Worm (Caenorhabditis elegans) whole organism, L1 larva: ENCODE results near the gene prde-1.
A peak's percentile ranks its signal among the peaks of the same experiment; 100 is the strongest.

Experiments used
- aha-1 ChIP-seq: fragments of 150-350 bp; optimal IDR thresholded peaks from 2 replicates; lab custom pipeline; 2014; ENCODE audit warnings: missing biosample characterization, missing genetic modification characterization
- ama-1 ChIP-seq: fragments of 150-350 bp; optimal IDR thresholded peaks from 2 replicates; lab custom pipeline; 2014
- egl-13 ChIP-seq: sonication (generic microtip); optimal IDR thresholded peaks from 2 replicates; lab custom pipeline; 2016; ENCODE audit warnings: missing genotype, missing genetic modification reagents, missing genetic modification characterization, missing compliant biosample characterization
- lin-13 ChIP-seq: fragments of 150-350 bp; optimal IDR thresholded peaks from 2 replicates; lab custom pipeline; 2014; ENCODE audit warnings: missing biosample characterization, missing genetic modification reagents, missing genetic modification characterization
- lin-35 ChIP-seq, 2 experiments: fragments of 150-350 bp; optimal IDR thresholded peaks; 2 replicates each; lab custom pipeline; 2014; ENCODE audit warnings: missing biosample characterization in 2 of 2, missing genetic modification characterization in 2 of 2, missing genetic modification reagents in 2 of 2
- nhr-28 ChIP-seq: fragments of 150-350 bp; optimal IDR thresholded peaks from 2 replicates; lab custom pipeline; 2014; ENCODE audit warnings: missing biosample characterization, missing genetic modification characterization
- pag-3 ChIP-seq: sonication (generic microtip); optimal IDR thresholded peaks from 2 replicates; lab custom pipeline; 2017; ENCODE audit warnings: missing genetic modification characterization, mild to moderate bottlenecking, missing compliant biosample characterization, antibody characterized with exemption, borderline replicate concordance; ENCODE audit not compliant: insufficient read depth
- rnt-1 ChIP-seq: sonication (generic microtip); optimal IDR thresholded peaks from 2 replicates; lab custom pipeline; 2016; ENCODE audit warnings: mild to moderate bottlenecking, missing genetic modification characterization, moderate library complexity, missing compliant biosample characterization
- tlp-1 ChIP-seq: fragments of 150-350 bp; optimal IDR thresholded peaks from 2 replicates; lab custom pipeline; 2014; ENCODE audit warnings: missing biosample characterization, missing genetic modification characterization
- unc-130 ChIP-seq: fragments of 150-350 bp; optimal IDR thresholded peaks from 2 replicates; lab custom pipeline; 2017; ENCODE audit warnings: missing biosample characterization, missing genetic modification characterization, inconsistent platforms
- zag-1 ChIP-seq: fragments of 150-350 bp; optimal IDR thresholded peaks from 2 replicates; lab custom pipeline; 2014; ENCODE audit warnings: missing biosample characterization, missing genetic modification characterization
- ztf-4 ChIP-seq: fragments of 150-350 bp; optimal IDR thresholded peaks from 2 replicates; lab custom pipeline; 2014; ENCODE audit warnings: missing biosample characterization, missing genetic modification characterization

- TF ChIP-seq nhr-28, result no peak
- TF ChIP-seq rnt-1 (tag; lab: Kevin White, UChicago), result peak; percentile 59
- no peak for TF ChIP-seq aha-1 (tag; lab: Kevin White, UChicago)
- peak; percentile 43 for TF ChIP-seq lin-13
- no peak for TF ChIP-seq egl-13 (tag; lab: Kevin White, UChicago)
- TF ChIP-seq ztf-4 (tag; lab: Kevin White, UChicago), result no peak
- no peak for TF ChIP-seq pag-3 (tag; lab: Kevin White, UChicago)
- TF ChIP-seq zag-1 (tag; lab: Kevin White, UChicago), result no peak
- no peak for TF ChIP-seq tlp-1 (tag; lab: Kevin White, UChicago)
- TF ChIP-seq ama-1, result no peak
- TF ChIP-seq lin-35 (GFP tag; optimal IDR thresholded peaks at IDR 0.05; lab: Kevin White, UChicago), result peak; percentile 95 to 98
- peak; percentile 46 for TF ChIP-seq unc-130 (tag; lab: Kevin White, UChicago)
Measured at ce11 chrV:15578386-15578785, 40.3 kb downstream of the prde-1 start, which contains the start of gene F28F8.9.
